Fruit fly (Drosophila melanogaster) whole organism, embryonic: ENCODE measurements around the gene asp.

Experiments
- CG10267 ChIP-seq: fragments of 200-800 bp; sonication (Bioruptor generic); optimal IDR thresholded peaks from 2 replicates; lab custom pipeline; 2018; ENCODE audit warnings: missing biosample characterization, mild to moderate bottlenecking, missing genetic modification characterization, moderate library complexity
- CG10431 ChIP-seq: fragments of 200-800 bp; sonication (Bioruptor generic); optimal IDR thresholded peaks from 3 replicates; lab custom pipeline; 2018; ENCODE audit warnings: missing biosample characterization, mild to moderate bottlenecking, missing genetic modification characterization
- CG10543 ChIP-seq: fragments of 200-800 bp; sonication (Bioruptor generic); optimal IDR thresholded peaks from 3 replicates; lab custom pipeline; 2017; ENCODE audit warnings: missing biosample characterization, mild to moderate bottlenecking, missing genetic modification characterization, moderate library complexity
- CG11695 ChIP-seq: fragments of 200-800 bp; sonication (Bioruptor generic); IDR thresholded peaks from 3 replicates; pipeline ENCODE4 v1.3.6; 2022; ENCODE audit warnings: missing biosample characterization, missing genetic modification characterization
- CG12104 ChIP-seq: fragments of 200-800 bp; sonication (Bioruptor generic); optimal IDR thresholded peaks from 3 replicates; lab custom pipeline; 2016; ENCODE audit warnings: missing biosample characterization, missing genetic modification characterization
- CG12299 ChIP-seq: fragments of 200-800 bp; sonication (Bioruptor generic); optimal IDR thresholded peaks from 2 replicates; lab custom pipeline; 2018; ENCODE audit warnings: missing biosample characterization, mild to moderate bottlenecking, missing genetic modification characterization
- CG12744 ChIP-seq: fragments of 200-800 bp; sonication (Bioruptor generic); optimal IDR thresholded peaks from 2 replicates; lab custom pipeline; 2016; ENCODE audit warnings: missing biosample characterization, missing genetic modification characterization
- CG13424 ChIP-seq: fragments of 200-800 bp; sonication (Bioruptor generic); optimal IDR thresholded peaks from 2 replicates; lab custom pipeline; 2019; ENCODE audit warnings: missing biosample characterization, mild to moderate bottlenecking, missing genetic modification characterization, moderate library complexity
- CG14710 ChIP-seq: fragments of 200-800 bp; sonication (Bioruptor generic); optimal IDR thresholded peaks from 3 replicates; lab custom pipeline; 2019; ENCODE audit warnings: missing biosample characterization, mild to moderate bottlenecking, missing genetic modification characterization, moderate library complexity
- CG15011 ChIP-seq: fragments of 200-800 bp; sonication (Bioruptor generic); optimal IDR thresholded peaks from 3 replicates; lab custom pipeline; 2018; ENCODE audit warnings: missing biosample characterization, mild to moderate bottlenecking, missing genetic modification characterization
- CG18619 ChIP-seq: fragments of 200-800 bp; sonication (Bioruptor generic); optimal IDR thresholded peaks from 3 replicates; lab custom pipeline; 2017; ENCODE audit warnings: missing biosample characterization, mild to moderate bottlenecking, missing genetic modification characterization
- CG2116 ChIP-seq: fragments of 200-800 bp; sonication (Bioruptor generic); optimal IDR thresholded peaks from 3 replicates; lab custom pipeline; 2018; ENCODE audit warnings: missing biosample characterization, mild to moderate bottlenecking, missing genetic modification characterization
- CG2120 ChIP-seq: fragments of 200-800 bp; sonication (Bioruptor generic); optimal IDR thresholded peaks from 3 replicates; lab custom pipeline; 2016; ENCODE audit warnings: missing biosample characterization, missing genetic modification characterization
- CG2129 ChIP-seq: fragments of 200-800 bp; sonication (Bioruptor generic); IDR thresholded peaks from 2 replicates; pipeline ENCODE4 v1.3.6; 2022; ENCODE audit warnings: missing biosample characterization, missing genetic modification characterization; ENCODE audit not compliant: partially characterized antibody
- CG4707 ChIP-seq: fragments of 200-800 bp; sonication (Bioruptor generic); optimal IDR thresholded peaks from 2 replicates; lab custom pipeline; 2018; ENCODE audit warnings: missing biosample characterization, mild to moderate bottlenecking, missing genetic modification characterization, moderate library complexity
- CG6254 ChIP-seq: fragments of 200-800 bp; sonication (Bioruptor generic); optimal IDR thresholded peaks from 3 replicates; lab custom pipeline; 2017; ENCODE audit warnings: mild to moderate bottlenecking, missing biosample characterization, missing genetic modification reagents, missing genetic modification characterization
- CG7786 ChIP-seq: fragments of 200-800 bp; sonication (Bioruptor generic); optimal IDR thresholded peaks from 2 replicates; lab custom pipeline; 2016; ENCODE audit warnings: missing biosample characterization, missing genetic modification characterization
- CG7839 ChIP-seq: fragments of 200-800 bp; sonication (Bioruptor generic); optimal IDR thresholded peaks from 3 replicates; lab custom pipeline; 2018; ENCODE audit warnings: missing biosample characterization, mild to moderate bottlenecking, missing genetic modification characterization, moderate library complexity
- CG7987 ChIP-seq: fragments of 200-800 bp; sonication (Bioruptor generic); optimal IDR thresholded peaks from 2 replicates; lab custom pipeline; 2018; ENCODE audit warnings: missing biosample characterization, mild to moderate bottlenecking, missing genetic modification characterization, moderate library complexity
- CG8281 ChIP-seq: fragments of 200-800 bp; sonication (Bioruptor generic); optimal IDR thresholded peaks from 2 replicates; lab custom pipeline; 2018; ENCODE audit warnings: missing biosample characterization, mild to moderate bottlenecking, missing genetic modification characterization, moderate library complexity
- CG8388 ChIP-seq: fragments of 200-800 bp; sonication (Bioruptor generic); optimal IDR thresholded peaks from 2 replicates; lab custom pipeline; 2019; ENCODE audit warnings: missing biosample characterization, mild to moderate bottlenecking, missing genetic modification characterization, moderate library complexity
- CG9215 ChIP-seq: fragments of 200-800 bp; sonication (Bioruptor generic); IDR thresholded peaks from 2 replicates; pipeline ENCODE4 v1.3.6; 2022; ENCODE audit warnings: missing biosample characterization, missing genetic modification characterization
- CG9817 ChIP-seq: fragments of 200-800 bp; sonication (Bioruptor generic); optimal IDR thresholded peaks from 2 replicates; lab custom pipeline; 2018; ENCODE audit warnings: missing biosample characterization, mild to moderate bottlenecking, missing genetic modification characterization, moderate library complexity
- Camta ChIP-seq: fragments of 200-800 bp; sonication (Bioruptor generic); optimal IDR thresholded peaks from 2 replicates; lab custom pipeline; 2016; ENCODE audit warnings: missing biosample characterization, missing genetic modification characterization
- CrebB ChIP-seq: fragments of 200-800 bp; sonication (Bioruptor generic); optimal IDR thresholded peaks from 3 replicates; lab custom pipeline; 2018; ENCODE audit warnings: missing biosample characterization, mild to moderate bottlenecking, missing genetic modification characterization
- D ChIP-seq, 2 experiments: fragments of 200-800 bp in 1 of 2; fragments of >200 bp in 1 of 2; sonication (Bioruptor generic) in 1 of 2; optimal IDR thresholded peaks; 2 replicates in 1 of 2; 3 replicates in 1 of 2; lab custom pipeline; 2017; ENCODE audit warnings: mild to moderate bottlenecking in 1 of 2, missing biosample characterization in 1 of 2, missing genetic modification characterization in 1 of 2, missing genetic modification reagents in 1 of 2
- D19B ChIP-seq: fragments of 200-800 bp; sonication (Bioruptor generic); optimal IDR thresholded peaks from 2 replicates; lab custom pipeline; 2017; ENCODE audit warnings: missing biosample characterization, mild to moderate bottlenecking, missing genetic modification characterization
- H15 ChIP-seq: fragments of 200-800 bp; sonication (Bioruptor generic); IDR thresholded peaks from 3 replicates; pipeline ENCODE4 v1.3.6; 2022; ENCODE audit warnings: missing biosample characterization, missing genetic modification characterization
- HHEX ChIP-seq: fragments of 200-800 bp; sonication (Bioruptor generic); optimal IDR thresholded peaks from 3 replicates; lab custom pipeline; 2017; ENCODE audit warnings: missing biosample characterization, mild to moderate bottlenecking, missing genetic modification characterization, missing genetic modification reagents
- Hr3 ChIP-seq: fragments of 200-800 bp; sonication (Bioruptor generic); optimal IDR thresholded peaks from 3 replicates; lab custom pipeline; 2016; ENCODE audit warnings: missing biosample characterization, missing genetic modification characterization
- Lpt ChIP-seq: fragments of >200 bp; optimal IDR thresholded peaks from 2 replicates; lab custom pipeline; 2018; ENCODE audit warnings: missing biosample characterization, missing genetic modification characterization
- MTF-1 ChIP-seq: fragments of 200-800 bp; sonication (Bioruptor generic); optimal IDR thresholded peaks from 2 replicates; lab custom pipeline; 2018; ENCODE audit warnings: missing biosample characterization, mild to moderate bottlenecking, missing genetic modification characterization, borderline replicate concordance
- Med ChIP-seq: fragments of 200-800 bp; sonication (Bioruptor generic); peaks from one replicate; lab custom pipeline; 2016; ENCODE audit warnings: missing biosample characterization, missing genetic modification characterization, mild to moderate bottlenecking, inconsistent platforms, moderate library complexity
- Pdp1 ChIP-seq, 2 experiments: fragments of 200-800 bp; sonication (Bioruptor generic); optimal IDR thresholded peaks; 3 replicates each; lab custom pipeline; 2016; ENCODE audit warnings: missing biosample characterization in 2 of 2, missing genetic modification characterization in 2 of 2, mild to moderate bottlenecking in 1 of 2, moderate library complexity in 1 of 2
- Spps ChIP-seq: fragments of 200-800 bp; sonication (Bioruptor generic); optimal IDR thresholded peaks from 2 replicates; lab custom pipeline; 2018; ENCODE audit warnings: missing biosample characterization, mild to moderate bottlenecking, missing genetic modification characterization
- Sry-β ChIP-seq: fragments of 200-800 bp; sonication (Bioruptor generic); optimal IDR thresholded peaks from 2 replicates; lab custom pipeline; 2018; ENCODE audit warnings: missing biosample characterization, mild to moderate bottlenecking, missing genetic modification characterization, moderate library complexity
- Tbp ChIP-seq: fragments of >200 bp; optimal IDR thresholded peaks from 2 replicates; lab custom pipeline; 2018; ENCODE audit warnings: missing biosample characterization, missing genetic modification characterization
- abd-A ChIP-seq: fragments of 200-800 bp; sonication (Bioruptor generic); optimal IDR thresholded peaks from 3 replicates; lab custom pipeline; 2019; ENCODE audit warnings: missing biosample characterization, mild to moderate bottlenecking, missing genetic modification characterization, moderate library complexity
- ap ChIP-seq: fragments of 200-800 bp; sonication (Bioruptor generic); IDR thresholded peaks from 2 replicates; pipeline ENCODE4 v1.3.6; 2022; ENCODE audit warnings: missing biosample characterization, missing genetic modification characterization
- dm ChIP-seq: fragments of 200-800 bp; sonication (Bioruptor generic); optimal IDR thresholded peaks from 3 replicates; lab custom pipeline; 2016; ENCODE audit warnings: missing biosample characterization, missing genetic modification characterization
- hkb ChIP-seq, 2 experiments: fragments of 200-800 bp in 1 of 2; fragments of >200 bp in 1 of 2; sonication (Bioruptor generic) in 1 of 2; IDR thresholded peaks in 1 of 2; optimal IDR thresholded peaks in 1 of 2; 2 replicates each; pipeline versions ENCODE4 v1.3.6 to Lab custom; 2017 to 2022; ENCODE audit warnings: missing biosample characterization in 1 of 2, missing genetic modification characterization in 1 of 2
- kah ChIP-seq: fragments of 200-800 bp; sonication (Bioruptor generic); optimal IDR thresholded peaks from 2 replicates; lab custom pipeline; 2018; ENCODE audit warnings: missing biosample characterization, mild to moderate bottlenecking, missing genetic modification characterization
- org-1 ChIP-seq: fragments of 200-800 bp; sonication (Bioruptor generic); optimal IDR thresholded peaks from 2 replicates; lab custom pipeline; 2017; ENCODE audit warnings: missing biosample characterization, missing genetic modification characterization
- pita ChIP-seq: fragments of 200-800 bp; sonication (Bioruptor generic); optimal IDR thresholded peaks from 2 replicates; lab custom pipeline; 2017; ENCODE audit warnings: missing biosample characterization, mild to moderate bottlenecking, missing genetic modification characterization
- salm ChIP-seq: fragments of 200-800 bp; sonication (Bioruptor generic); optimal IDR thresholded peaks from 2 replicates; lab custom pipeline; 2018; ENCODE audit warnings: missing biosample characterization, mild to moderate bottlenecking, missing genetic modification characterization
- scrt ChIP-seq: fragments of 200-800 bp; sonication (Bioruptor generic); optimal IDR thresholded peaks from 2 replicates; lab custom pipeline; 2018; ENCODE audit warnings: missing biosample characterization, mild to moderate bottlenecking, missing genetic modification characterization, moderate library complexity
- sr ChIP-seq: fragments of 200-800 bp; sonication (Bioruptor generic); IDR thresholded peaks from 3 replicates; pipeline ENCODE4 v1.3.6; 2022; ENCODE audit warnings: missing biosample characterization, missing genetic modification characterization
- yki ChIP-seq: fragments of >200 bp; optimal IDR thresholded peaks from 3 replicates; lab custom pipeline; 2018

asp gene

DNA sequence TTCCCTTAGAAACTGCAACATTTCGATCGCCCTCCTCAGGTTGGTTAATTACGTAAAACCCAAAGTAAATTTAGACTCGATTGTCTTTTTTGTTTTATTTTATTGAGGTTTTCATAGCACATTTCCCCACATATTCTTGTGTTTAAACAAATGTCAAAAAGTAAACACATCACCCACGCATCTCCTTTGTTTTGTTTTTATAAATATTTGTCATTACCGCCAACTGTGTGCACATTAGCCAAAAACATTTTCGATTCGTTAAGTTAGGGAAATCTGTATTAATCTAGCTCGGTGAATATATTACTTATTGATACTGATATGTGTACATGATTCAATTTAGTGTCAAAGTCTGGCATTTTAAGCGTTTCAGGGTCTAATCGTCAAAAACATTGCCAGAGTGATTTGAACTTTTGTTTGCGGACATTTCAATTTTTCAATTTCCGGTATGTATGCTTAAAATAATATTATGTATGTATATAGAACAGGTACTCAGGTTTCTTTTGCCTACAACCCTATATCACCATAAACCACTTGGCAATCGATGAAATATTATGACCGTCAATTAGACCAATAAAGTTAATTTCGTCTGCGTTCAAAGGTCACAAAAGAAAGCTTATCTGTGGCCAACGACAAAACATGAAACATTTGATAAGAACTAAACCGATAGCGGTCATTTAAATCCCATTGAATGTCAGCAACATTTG is 56.1 kb downstream of the asp start:
- peak; percentile 71 for TF ChIP-seq CG7987 (GFP tag; lab: Kevin White, UChicago)
- TF ChIP-seq MTF-1: peak; percentile 54
- TF ChIP-seq CG6254 (GFP tag; lab: Kevin White, UChicago): peak; percentile 27
- 0 out of 3 replicates have a peak, but pooled peaks have one; percentile 11 for TF ChIP-seq CG11695
- peak; percentile 59 for TF ChIP-seq CrebB (tag; lab: Kevin White, UChicago)
- peak; percentile 9 for TF ChIP-seq CG9817 (tag; lab: Kevin White, UChicago)
- peak; percentile 41 for TF ChIP-seq org-1 (GFP tag; lab: Kevin White, UChicago)
- no peak for TF ChIP-seq kah (GFP tag; lab: Kevin White, UChicago)
- TF ChIP-seq CG12299 (tag; lab: Kevin White, UChicago): peak; percentile 65
- TF ChIP-seq CG2129 (GFP tag; lab: Robert Waterston, UW): no peak
- TF ChIP-seq yki (lab: Kevin White, UChicago): no peak
- TF ChIP-seq CG10431: peak; percentile 44
- peak; percentile 67 for TF ChIP-seq HHEX (GFP tag; lab: Kevin White, UChicago)
- no peak for TF ChIP-seq Lpt
- TF ChIP-seq CG15011 (GFP tag; lab: Kevin White, UChicago): peak; percentile 59
- no peak for TF ChIP-seq scrt (GFP tag; lab: Kevin White, UChicago)
- TF ChIP-seq H15 (GFP tag; lab: Robert Waterston, UW): no peak
- TF ChIP-seq D (optimal IDR thresholded peaks at IDR 0.05; lab: Kevin White, UChicago): no peak
- TF ChIP-seq D (GFP tag; optimal IDR thresholded peaks at IDR 0.05; lab: Kevin White, UChicago): peak; percentile 39
- peak; percentile 84 for TF ChIP-seq Med (GFP tag; lab: Kevin White, UChicago)
- TF ChIP-seq CG12744 (GFP tag; lab: Kevin White, UChicago): peak; percentile 10
- no peak for TF ChIP-seq Hr3 (GFP tag; lab: Kevin White, UChicago)
- TF ChIP-seq CG10543: peak; percentile 48
- peak; percentile 24 for TF ChIP-seq CG12104 (GFP tag; lab: Kevin White, UChicago)
- peak; percentile 31 for TF ChIP-seq Sry-β (GFP tag; lab: Kevin White, UChicago)
- no peak for TF ChIP-seq ap
- TF ChIP-seq CG8388 (GFP tag; lab: Kevin White, UChicago): peak; percentile 40
- peak; percentile 15 for TF ChIP-seq CG2116 (GFP tag; lab: Kevin White, UChicago)
- TF ChIP-seq sr (GFP tag; lab: Robert Waterston, UW): peak; percentile 29; the same call in 1 of the 3 replicates
- TF ChIP-seq CG7839 (tag; lab: Kevin White, UChicago): no peak
- no peak for TF ChIP-seq Tbp
- no peak for TF ChIP-seq hkb (optimal IDR thresholded peaks at IDR 0.05; lab: Kevin White, UChicago)
- peak; percentile 33; the same call in 1 of the 2 replicates for TF ChIP-seq hkb (GFP tag; IDR thresholded peaks at IDR 0.05; lab: Robert Waterston, UW)
- no peak for TF ChIP-seq pita (GFP tag; lab: Kevin White, UChicago)
- TF ChIP-seq D19B (GFP tag; lab: Kevin White, UChicago): no peak
- no peak for TF ChIP-seq abd-A
- TF ChIP-seq CG7786 (GFP tag; lab: Kevin White, UChicago): no peak
- TF ChIP-seq Camta (GFP tag; lab: Kevin White, UChicago): peak; percentile 19
- peak; percentile 54 for TF ChIP-seq CG4707 (GFP tag; lab: Kevin White, UChicago)
- peak; percentile 57 for TF ChIP-seq salm (tag; lab: Kevin White, UChicago)
- TF ChIP-seq CG10267 (tag; lab: Kevin White, UChicago): peak; percentile 2
- TF ChIP-seq Pdp1 (GFP tag; optimal IDR thresholded peaks at IDR 0.05; lab: Kevin White, UChicago): peak in 1 of 2 experiments; percentile 71
- peak; percentile 54 for TF ChIP-seq CG13424
- TF ChIP-seq CG8281 (tag; lab: Kevin White, UChicago): peak; percentile 50
- no peak for TF ChIP-seq CG2120
- no peak for TF ChIP-seq CG9215
- peak; percentile 41 for TF ChIP-seq Spps
- TF ChIP-seq CG18619 (GFP tag; lab: Kevin White, UChicago): peak; percentile 19
- TF ChIP-seq CG14710 (tag; lab: Kevin White, UChicago): peak; percentile 57
- no peak for TF ChIP-seq dm
